Fruit fly (Drosophila melanogaster): ENCODE measurements around the gene CG9331.

CG9331 gene

DNA sequence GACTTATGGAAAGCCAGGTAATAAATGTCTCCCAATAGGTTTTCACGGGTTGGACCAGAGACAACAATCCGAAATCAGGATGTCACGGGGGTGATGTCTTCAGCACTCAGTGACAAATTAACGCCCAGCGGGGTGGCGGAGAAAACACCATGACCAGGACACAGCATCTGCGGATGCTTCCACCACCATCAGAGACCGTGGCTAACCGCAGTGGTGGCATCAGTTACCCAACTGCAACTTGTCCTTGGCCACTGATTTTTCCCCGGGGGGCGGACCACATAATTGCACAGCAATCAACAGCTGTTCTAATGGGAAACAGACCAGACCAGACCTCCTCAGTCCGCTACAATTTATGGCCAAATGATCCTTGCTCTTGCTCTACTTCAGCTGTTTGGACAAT lies 44.2 kb upstream of the CG9331 start:
- TF ChIP-seq CG31441 (GFP tag; IDR thresholded peaks at IDR 0.05) (no peak), CG8359 (GFP tag; optimal IDR thresholded peaks at IDR 0.05; ENCODE audit: borderline replicate concordance) (no peak), twi (tag; optimal IDR thresholded peaks at IDR 0.05) (peak; percentile 91), zen (tag; optimal IDR thresholded peaks at IDR 0.05) (peak; percentile 77), CG1832 (GFP tag; optimal IDR thresholded peaks at IDR 0.05) (no peak), D (optimal IDR thresholded peaks at IDR 0.05) (peak; percentile 42), D (GFP tag; optimal IDR thresholded peaks at IDR 0.05) (no peak), tll (GFP tag; optimal IDR thresholded peaks at IDR 0.05) (peak in 1 of 2 experiments; percentile 57), ab (GFP tag; optimal IDR thresholded peaks at IDR 0.05) (no peak), CG14667 (GFP tag; IDR thresholded peaks at IDR 0.05) (no peak), eve (GFP tag; optimal IDR thresholded peaks at IDR 0.05) (peak in 1 of 2 experiments; percentile 28), cad (GFP tag; optimal IDR thresholded peaks at IDR 0.05) (peak; percentile 79), CG15479 (GFP tag; optimal IDR thresholded peaks at IDR 0.05) (no peak), CG13424 (tag; optimal IDR thresholded peaks at IDR 0.05) (no peak), prd (optimal IDR thresholded peaks at IDR 0.05) (no peak), prd (GFP tag; IDR thresholded peaks at IDR 0.05) (peak; percentile 67; the same call in 2 of the 3 replicates)

DNA sequence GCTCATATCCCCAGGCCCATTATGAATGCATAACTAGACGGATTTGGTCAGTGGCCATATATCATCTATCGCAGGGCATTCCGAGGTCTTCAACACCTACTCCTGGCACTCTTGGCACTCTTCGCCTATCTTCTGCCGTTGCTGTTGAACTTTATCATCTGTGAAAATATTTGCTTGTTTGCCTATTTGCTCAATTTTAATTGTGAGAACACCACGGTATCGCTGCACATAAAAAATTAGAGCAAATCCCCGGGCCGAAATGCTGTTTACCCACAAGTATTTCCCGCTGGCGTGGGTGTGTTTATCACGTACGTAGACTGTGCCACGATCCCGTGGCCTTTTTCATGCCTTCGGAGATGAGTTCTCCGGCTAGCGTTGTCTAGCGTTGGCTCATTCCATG lies 41.9 kb upstream of the CG9331 start:
- TF ChIP-seq Neu2 (GFP tag; optimal IDR thresholded peaks at IDR 0.05; ENCODE audit: borderline replicate concordance) (no peak), D (optimal IDR thresholded peaks at IDR 0.05) (no peak), D (GFP tag; optimal IDR thresholded peaks at IDR 0.05) (peak; percentile 61), amos (GFP tag; IDR thresholded peaks at IDR 0.05; ENCODE audit: partially characterized antibody) (no peak), CG10654 (GFP tag; optimal IDR thresholded peaks at IDR 0.05) (peak; percentile 32), kni (GFP tag; optimal IDR thresholded peaks at IDR 0.05) (peak; percentile 76), CG16813 (GFP tag; IDR thresholded peaks at IDR 0.05; ENCODE audit: partially characterized antibody) (no peak), Lim3 (GFP tag; IDR thresholded peaks at IDR 0.05) (no peak), CG4424 (GFP tag; optimal IDR thresholded peaks at IDR 0.05) (peak; percentile 20), emc (GFP tag; optimal IDR thresholded peaks at IDR 0.05) (no peak), Lhr (GFP tag; optimal IDR thresholded peaks at IDR 0.05) (peak; percentile 35), CG8478 (optimal IDR thresholded peaks at IDR 0.05) (no peak), CG12071 (GFP tag; optimal IDR thresholded peaks at IDR 0.05) (peak; percentile 88), CG9797 (GFP tag; optimal IDR thresholded peaks at IDR 0.05) (no peak), Gsc (GFP tag; IDR thresholded peaks at IDR 0.05) (no peak), salm (tag; optimal IDR thresholded peaks at IDR 0.05) (peak; percentile 51), CG9932 (GFP tag; IDR thresholded peaks at IDR 0.05) (no peak), usp (GFP tag; optimal IDR thresholded peaks at IDR 0.05) (no peak), MBD-R2 (GFP tag; IDR thresholded peaks at IDR 0.05) (peak; percentile 20; the same call in 1 of the 2 replicates), gsb-n (tag; optimal IDR thresholded peaks at IDR 0.05) (peak; percentile 62), yki (optimal IDR thresholded peaks at IDR 0.05) (no peak), Bdp1 (GFP tag; optimal IDR thresholded peaks at IDR 0.05) (peak; percentile 30), Drgx (GFP tag; IDR thresholded peaks at IDR 0.05) (no peak), pita (GFP tag; optimal IDR thresholded peaks at IDR 0.05) (no peak), tna (GFP tag; IDR thresholded peaks at IDR 0.05; ENCODE audit: partially characterized antibody) (no peak), CG13123 (GFP tag; optimal IDR thresholded peaks at IDR 0.05) (peak; percentile 56), schlank (tag; optimal IDR thresholded peaks at IDR 0.05) (peak; percentile 86), row (GFP tag; IDR thresholded peaks at IDR 0.05) (peak; percentile 9; the same call in 1 of the 3 replicates), Mes4 (GFP tag; optimal IDR thresholded peaks at IDR 0.05) (peak; percentile 42), Bgb (GFP tag; IDR thresholded peaks at IDR 0.05; ENCODE audit: partially characterized antibody) (no peak), dimm (GFP tag; IDR thresholded peaks at IDR 0.05) (no peak), Nf-YA (GFP tag; IDR thresholded peaks at IDR 0.05) (0 out of 2 replicates have a peak, but pooled peaks have one; percentile 18), insv (GFP tag; optimal IDR thresholded peaks at IDR 0.05) (peak in 1 of 2 experiments; percentile 21), CG2712 (tag; optimal IDR thresholded peaks at IDR 0.05) (peak; percentile 57), lmd (GFP tag; IDR thresholded peaks at IDR 0.05) (no peak), B-H1 (GFP tag; IDR thresholded peaks at IDR 0.05) (no peak), Dref (GFP tag; IDR thresholded peaks at IDR 0.05) (no peak), Ptx1 (GFP tag; IDR thresholded peaks at IDR 0.05) (peak; percentile 30; the same call in 1 of the 2 replicates)

Data from whole organism, embryonic.